Fruit fly (Drosophila melanogaster) whole organism, adult: ENCODE measurements around the gene dsh.

ENCODE experiments used
- CG11617 ChIP-seq: fragments of 200-800 bp; sonication (Bioruptor generic); optimal IDR thresholded peaks from 2 replicates; lab custom pipeline; 2017; ENCODE audit warnings: mild to moderate bottlenecking, missing biosample characterization, missing genetic modification reagents, missing genetic modification characterization
- CG12768 ChIP-seq: fragments of 200-800 bp; sonication (Bioruptor generic); optimal IDR thresholded peaks from 2 replicates; lab custom pipeline; 2017; ENCODE audit warnings: missing biosample characterization, missing genetic modification characterization, mild to moderate bottlenecking, moderate library complexity, missing genetic modification reagents
- CG14711 ChIP-seq: fragments of 200-800 bp; sonication (Bioruptor generic); optimal IDR thresholded peaks from 2 replicates; lab custom pipeline; 2018; ENCODE audit warnings: missing biosample characterization, mild to moderate bottlenecking, missing genetic modification characterization, moderate library complexity
- CG1620 ChIP-seq: fragments of 200-800 bp; sonication (Bioruptor generic); optimal IDR thresholded peaks from 2 replicates; lab custom pipeline; 2016; ENCODE audit warnings: missing biosample characterization, missing genetic modification characterization
- CG33017 ChIP-seq: fragments of 200-800 bp; sonication (Bioruptor generic); optimal IDR thresholded peaks from 2 replicates; lab custom pipeline; 2018; ENCODE audit warnings: missing biosample characterization, mild to moderate bottlenecking, missing genetic modification characterization, moderate library complexity
- CG5204 ChIP-seq: fragments of 200-800 bp; sonication (Bioruptor generic); optimal IDR thresholded peaks from 2 replicates; lab custom pipeline; 2016; ENCODE audit warnings: missing biosample characterization, missing genetic modification characterization
- CG7045 ChIP-seq: fragments of 200-800 bp; sonication (Bioruptor generic); optimal IDR thresholded peaks from 2 replicates; lab custom pipeline; 2017; ENCODE audit warnings: missing biosample characterization, mild to moderate bottlenecking, missing genetic modification characterization
- CG7101 ChIP-seq: fragments of 200-800 bp; sonication (Bioruptor generic); optimal IDR thresholded peaks from 2 replicates; lab custom pipeline; 2018; ENCODE audit warnings: missing biosample characterization, mild to moderate bottlenecking, missing genetic modification characterization, moderate library complexity
- Clk ChIP-seq: fragments of 200-800 bp; sonication (Bioruptor generic); optimal IDR thresholded peaks from 2 replicates; lab custom pipeline; 2017; ENCODE audit warnings: missing biosample characterization, missing genetic modification characterization
- Crg-1 ChIP-seq: fragments of 200-800 bp; sonication (Bioruptor generic); optimal IDR thresholded peaks from 2 replicates; lab custom pipeline; 2016; ENCODE audit warnings: missing biosample characterization, missing genetic modification characterization
- Hr96 ChIP-seq: fragments of 200-800 bp; sonication (Bioruptor generic); optimal IDR thresholded peaks from 2 replicates; lab custom pipeline; 2016; ENCODE audit warnings: missing biosample characterization, missing genetic modification characterization
- Mnt ChIP-seq: fragments of 200-800 bp; sonication (Bioruptor generic); optimal IDR thresholded peaks from 2 replicates; lab custom pipeline; 2016; ENCODE audit warnings: missing biosample characterization, mild to moderate bottlenecking, missing genetic modification characterization
- bab1 ChIP-seq: fragments of 200-800 bp; sonication (Bioruptor generic); optimal IDR thresholded peaks from 3 replicates; lab custom pipeline; 2019; ENCODE audit warnings: missing biosample characterization, mild to moderate bottlenecking, missing genetic modification characterization, moderate library complexity
- cic ChIP-seq: fragments of 200-800 bp; sonication (Bioruptor generic); optimal IDR thresholded peaks from 2 replicates; lab custom pipeline; 2017; ENCODE audit warnings: missing biosample characterization, mild to moderate bottlenecking, missing genetic modification characterization, moderate library complexity
- cnc ChIP-seq, 2 experiments: fragments of >200 bp; optimal IDR thresholded peaks; 2 replicates each; lab custom pipeline; 2017
- kay ChIP-seq: fragments of 200-800 bp; sonication (Bioruptor generic); peaks from one replicate; lab custom pipeline; 2016; ENCODE audit warnings: missing biosample characterization, missing genetic modification characterization, borderline replicate concordance
- ovo ChIP-seq: fragments of 200-800 bp; sonication (Bioruptor generic); optimal IDR thresholded peaks from 2 replicates; lab custom pipeline; 2016; ENCODE audit warnings: missing biosample characterization, missing genetic modification characterization
- pad ChIP-seq: fragments of 200-800 bp; sonication (Bioruptor generic); optimal IDR thresholded peaks from 3 replicates; lab custom pipeline; 2017; ENCODE audit warnings: missing biosample characterization, missing genetic modification characterization, mild to moderate bottlenecking, moderate library complexity, missing genetic modification reagents
- tj ChIP-seq: fragments of 200-800 bp; sonication (Bioruptor generic); optimal IDR thresholded peaks from 3 replicates; lab custom pipeline; 2017; ENCODE audit warnings: missing biosample characterization, mild to moderate bottlenecking, missing genetic modification characterization, moderate library complexity
- toe ChIP-seq: fragments of 200-800 bp; sonication (Bioruptor generic); optimal IDR thresholded peaks from 2 replicates; lab custom pipeline; 2016; ENCODE audit warnings: missing biosample characterization, missing genetic modification characterization

dsh gene

dm6 chrX:11339868-11340548 lies 15.7 kb upstream of the dsh start, which contains the start of the genes CG34348 and Kap3:
Gene CG34348 (plus strand): TSS chrX:11339873.
Gene Kap3 (minus strand): TSS chrX:11340084.
- TF ChIP-seq bab1 (GFP tag; lab: Kevin White, UChicago) = peak; percentile 16
- no peak for TF ChIP-seq CG7101

- TF ChIP-seq CG12768 (no peak), cnc (optimal IDR thresholded peaks at IDR 0.05; lab: Kevin White, UChicago) (no peak), CG5204 (peak; percentile 44), kay (GFP tag; lab: Kevin White, UChicago) (no peak), CG33017 (no peak), ovo (GFP tag; lab: Kevin White, UChicago) (peak; percentile 36), CG7101 (peak; percentile 23), cic (GFP tag; lab: Kevin White, UChicago) (peak; percentile 16), CG11617 (GFP tag; lab: Kevin White, UChicago) (peak; percentile 34), toe (GFP tag; lab: Kevin White, UChicago) (no peak), bab1 (GFP tag; lab: Kevin White, UChicago) (no peak), CG1620 (peak; percentile 29), Mnt (GFP tag; lab: Kevin White, UChicago) (no peak), CG7045 (peak; percentile 7), Hr96 (GFP tag; lab: Kevin White, UChicago) (no peak), tj (GFP tag; lab: Kevin White, UChicago) (peak; percentile 99), Clk (GFP tag; lab: Kevin White, UChicago) (no peak), CG14711 (tag; lab: Kevin White, UChicago) (peak; percentile 9), Crg-1 (GFP tag; lab: Kevin White, UChicago) (no peak), pad (GFP tag; lab: Kevin White, UChicago) (peak; percentile 97)
These were observed 14.9 kb upstream of the dsh start for dm6 chrX:11340719-11341322.

DNA sequence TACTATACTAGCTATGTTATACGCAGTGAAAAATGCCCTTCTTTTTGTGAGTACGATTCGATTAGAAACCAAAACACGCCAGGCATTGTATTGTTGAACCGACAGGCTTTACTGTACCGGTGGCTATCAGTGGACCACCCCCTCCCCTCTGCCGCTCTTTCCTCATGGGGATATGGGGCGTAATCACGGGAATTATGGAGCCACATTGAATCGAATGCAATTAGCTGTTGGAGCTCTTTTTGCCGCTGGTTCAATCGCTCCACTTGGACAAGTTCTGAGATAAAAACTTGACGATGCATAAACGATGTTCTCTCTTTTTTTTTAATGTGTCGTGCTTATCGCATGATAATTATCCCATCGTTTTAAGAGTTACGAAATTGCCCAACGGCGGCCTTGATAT lies 13.5 kb upstream of the dsh start:
- peak; percentile 8 for TF ChIP-seq CG7101
- no peak for TF ChIP-seq Crg-1 (GFP tag; lab: Kevin White, UChicago)
- no peak for TF ChIP-seq Mnt (GFP tag; lab: Kevin White, UChicago)
- no peak for TF ChIP-seq CG14711 (tag; lab: Kevin White, UChicago)
- TF ChIP-seq CG5204 = no peak

dm6 chrX:11342771-11343170 lies 12.9 kb upstream of the dsh start:
- TF ChIP-seq cic (GFP tag; lab: Kevin White, UChicago) (no peak), kay (GFP tag; lab: Kevin White, UChicago) (no peak), toe (GFP tag; lab: Kevin White, UChicago) (no peak), CG7045 (no peak), CG5204 (no peak), CG11617 (GFP tag; lab: Kevin White, UChicago) (no peak), CG14711 (tag; lab: Kevin White, UChicago) (no peak), Crg-1 (GFP tag; lab: Kevin White, UChicago) (no peak), ovo (GFP tag; lab: Kevin White, UChicago) (no peak), Clk (GFP tag; lab: Kevin White, UChicago) (no peak), Hr96 (GFP tag; lab: Kevin White, UChicago) (no peak)

- TF ChIP-seq CG12768 (no peak), CG33017 (no peak), CG5204 (no peak), CG1620 (peak; percentile 8), toe (GFP tag; lab: Kevin White, UChicago) (no peak), CG7045 (no peak), Hr96 (GFP tag; lab: Kevin White, UChicago) (no peak), kay (GFP tag; lab: Kevin White, UChicago) (no peak), tj (GFP tag; lab: Kevin White, UChicago) (no peak), CG7101 (no peak), bab1 (GFP tag; lab: Kevin White, UChicago) (peak; percentile 12), Mnt (GFP tag; lab: Kevin White, UChicago) (peak; percentile 19), ovo (GFP tag; lab: Kevin White, UChicago) (no peak), pad (GFP tag; lab: Kevin White, UChicago) (no peak), Clk (GFP tag; lab: Kevin White, UChicago) (no peak), Crg-1 (GFP tag; lab: Kevin White, UChicago) (no peak), CG14711 (tag; lab: Kevin White, UChicago) (no peak), CG11617 (GFP tag; lab: Kevin White, UChicago) (peak; percentile 12), cic (GFP tag; lab: Kevin White, UChicago) (no peak), cnc (optimal IDR thresholded peaks at IDR 0.05; lab: Kevin White, UChicago) (no peak)
These were observed 7.9 kb upstream of the dsh start, which contains the start of the genes GCS1 and CG11756 for dm6 chrX:11347809-11348208. Gene GCS1 (minus strand): TSS chrX:11348001. Gene CG11756 (plus strand): TSS chrX:11348120.

- peak; percentile 95 for TF ChIP-seq Mnt (GFP tag; lab: Kevin White, UChicago)
- TF ChIP-seq CG14711 (tag; lab: Kevin White, UChicago) = peak; percentile 55
- no peak for TF ChIP-seq toe (GFP tag; lab: Kevin White, UChicago)
- no peak for TF ChIP-seq cnc (optimal IDR thresholded peaks at IDR 0.05; lab: Kevin White, UChicago)
- TF ChIP-seq CG7101 = peak; percentile 52
- TF ChIP-seq cic (GFP tag; lab: Kevin White, UChicago) = no peak
- TF ChIP-seq Crg-1 (GFP tag; lab: Kevin White, UChicago) = no peak
- TF ChIP-seq bab1 (GFP tag; lab: Kevin White, UChicago) = no peak
- TF ChIP-seq Hr96 (GFP tag; lab: Kevin White, UChicago) = no peak
- TF ChIP-seq CG7045 = no peak
- TF ChIP-seq CG11617 (GFP tag; lab: Kevin White, UChicago) = peak; percentile 9
These were observed 6.9 kb upstream of the dsh start, which contains the start of gene CG1738 for dm6 chrX:11348829-11349228. Gene CG1738 (plus strand): TSS chrX:11349049.
